Worm (Caenorhabditis elegans) whole organism, L4 larva: Measurements from ENCODE around the gene C18B2.4.

ENCODE experiments used
- F26F4.8 ChIP-seq: fragments of 200-800 bp; sonication (Bioruptor generic); conservative IDR thresholded peaks from 2 replicates; pipeline ENCODE4 v1.3.6; 2022; ENCODE audit warnings: missing genetic modification characterization, missing compliant biosample characterization
- F37D6.2 ChIP-seq: sonication (generic microtip); optimal IDR thresholded peaks from 2 replicates; lab custom pipeline; 2016; ENCODE audit warnings: mild to moderate bottlenecking, missing genetic modification characterization, missing compliant biosample characterization
- F49E8.2 ChIP-seq: sonication (generic microtip); optimal IDR thresholded peaks from 2 replicates; lab custom pipeline; 2016; ENCODE audit warnings: missing compliant biosample characterization, mild to moderate bottlenecking, missing genetic modification characterization, borderline replicate concordance
- T26A8.4 ChIP-seq: fragments of 200-800 bp; sonication (Bioruptor generic); IDR thresholded peaks from 2 replicates; pipeline ENCODE4 v1.3.6; 2022; ENCODE audit warnings: missing genetic modification characterization, missing compliant biosample characterization
- Y48G9A.11 ChIP-seq: fragments of 200-800 bp; sonication (Bioruptor generic); IDR thresholded peaks from 2 replicates; pipeline ENCODE4 v1.3.6; 2022; ENCODE audit warnings: missing genetic modification reagents, missing genetic modification characterization, missing compliant biosample characterization
- ZK546.5 ChIP-seq, 2 experiments: sonication (generic microtip); optimal IDR thresholded peaks; 2 replicates each; lab custom pipeline; 2017; ENCODE audit warnings: missing biosample characterization in 2 of 2, missing genetic modification characterization in 2 of 2
- aha-1 ChIP-seq: fragments of 150-350 bp; peaks from one replicate; lab custom pipeline; 2014; ENCODE audit warnings: missing biosample characterization, missing genetic modification characterization
- aly-2 ChIP-seq: sonication (generic microtip); optimal IDR thresholded peaks from 2 replicates; lab custom pipeline; 2018; ENCODE audit warnings: missing biosample characterization, missing genetic modification characterization
- arid-1 ChIP-seq: fragments of 200-800 bp; sonication (Bioruptor generic); conservative IDR thresholded peaks from 2 replicates; pipeline ENCODE4 v1.3.6; 2022; ENCODE audit warnings: missing genetic modification reagents, missing genetic modification characterization, missing compliant biosample characterization
- ceh-44 ChIP-seq: fragments of 200-800 bp; sonication (Bioruptor generic); IDR thresholded peaks from 2 replicates; pipeline ENCODE4 v1.3.6; 2022; ENCODE audit warnings: missing genetic modification reagents, missing genetic modification characterization, missing compliant biosample characterization
- ceh-62 ChIP-seq: sonication (generic microtip); optimal IDR thresholded peaks from 2 replicates; lab custom pipeline; 2017; ENCODE audit warnings: missing biosample characterization, missing genetic modification characterization
- daf-16 ChIP-seq, 3 experiments: sonication (generic microtip); optimal IDR thresholded peaks; 2 replicates each; lab custom pipeline; 2016 to 2017; ENCODE audit warnings: missing genetic modification characterization in 3 of 3, missing genetic modification reagents in 3 of 3, mild to moderate bottlenecking in 2 of 3, missing compliant biosample characterization in 2 of 3, missing biosample characterization in 1 of 3, moderate library complexity in 1 of 3
- dmd-8 ChIP-seq: fragments of 200-800 bp; sonication (Bioruptor generic); IDR thresholded peaks from 2 replicates; pipeline ENCODE4 v1.3.6; 2022; ENCODE audit warnings: missing genetic modification characterization, missing compliant biosample characterization
- duxl-1 ChIP-seq: sonication (generic microtip); optimal IDR thresholded peaks from 2 replicates; lab custom pipeline; 2016; ENCODE audit warnings: mild to moderate bottlenecking, missing genetic modification characterization, moderate library complexity, missing compliant biosample characterization; ENCODE audit not compliant: poor library complexity
- dve-1 ChIP-seq: sonication (generic microtip); optimal IDR thresholded peaks from 2 replicates; lab custom pipeline; 2017; ENCODE audit warnings: antibody characterized with exemption, mild to moderate bottlenecking, missing genetic modification characterization, missing compliant biosample characterization; ENCODE audit not compliant: insufficient read depth
- egl-27 ChIP-seq: sonication (generic microtip); optimal IDR thresholded peaks from 3 replicates; lab custom pipeline; 2017; ENCODE audit warnings: missing biosample characterization, missing genetic modification reagents, missing genetic modification characterization
- gei-8 ChIP-seq: fragments of 200-800 bp; sonication (Bioruptor generic); optimal IDR thresholded peaks from 2 replicates; lab custom pipeline; 2018; ENCODE audit warnings: mild to moderate bottlenecking, missing genetic modification characterization, missing compliant biosample characterization
- hlh-30 ChIP-seq: sonication (generic microtip); optimal IDR thresholded peaks from 2 replicates; lab custom pipeline; 2017; ENCODE audit warnings: antibody characterized with exemption, mild to moderate bottlenecking, missing genetic modification characterization, missing compliant biosample characterization; ENCODE audit not compliant: insufficient read depth
- lin-39 ChIP-seq: fragments of 150-350 bp; optimal IDR thresholded peaks from 2 replicates; lab custom pipeline; 2014; ENCODE audit warnings: missing biosample characterization, missing genetic modification reagents, missing genetic modification characterization
- lir-3 ChIP-seq: sonication (generic microtip); optimal IDR thresholded peaks from 2 replicates; lab custom pipeline; 2016; ENCODE audit warnings: mild to moderate bottlenecking, missing genetic modification characterization, missing compliant biosample characterization
- lsy-2 ChIP-seq, 2 experiments: fragments of 150-350 bp in 1 of 2; sonication (generic microtip) in 1 of 2; optimal IDR thresholded peaks; 2 replicates each; lab custom pipeline; 2014 to 2017; ENCODE audit warnings: missing biosample characterization in 2 of 2, missing genetic modification characterization in 2 of 2
- madf-5 ChIP-seq, 2 experiments: fragments of 200-800 bp; sonication (Bioruptor generic); IDR thresholded peaks; 2 replicates each; pipeline ENCODE4 v1.3.6; 2022; ENCODE audit warnings: missing compliant biosample characterization in 2 of 2, missing genetic modification characterization in 2 of 2
- mdl-1 ChIP-seq, 2 experiments: fragments of 150-350 bp in 1 of 2; sonication (generic microtip) in 1 of 2; optimal IDR thresholded peaks; 2 replicates each; lab custom pipeline; 2014 to 2017; ENCODE audit warnings: missing biosample characterization in 2 of 2, missing genetic modification characterization in 2 of 2
- mdt-29 ChIP-seq: fragments of 200-800 bp; sonication (Bioruptor generic); IDR thresholded peaks from 2 replicates; pipeline ENCODE4 v1.3.6; 2022; ENCODE audit warnings: missing genetic modification reagents, missing genetic modification characterization, missing compliant biosample characterization
- mes-2 ChIP-seq: sonication (generic microtip); optimal IDR thresholded peaks from 2 replicates; lab custom pipeline; 2016; ENCODE audit warnings: missing genotype, mild to moderate bottlenecking, missing genetic modification characterization, missing compliant biosample characterization; ENCODE audit not compliant: poor library complexity, severe bottlenecking
- mxl-2 ChIP-seq: fragments of 200-800 bp; sonication (Bioruptor generic); conservative IDR thresholded peaks from 2 replicates; pipeline ENCODE4 v1.3.6; 2022; ENCODE audit warnings: missing genetic modification reagents, missing genetic modification characterization, missing compliant biosample characterization
- nhr-10 ChIP-seq: fragments of 150-350 bp; optimal IDR thresholded peaks from 2 replicates; lab custom pipeline; 2014; ENCODE audit warnings: missing biosample characterization, missing genetic modification characterization
- nhr-28 ChIP-seq: fragments of 150-350 bp; optimal IDR thresholded peaks from 2 replicates; lab custom pipeline; 2014; ENCODE audit warnings: missing biosample characterization, missing genetic modification characterization
- nhr-41 ChIP-seq: fragments of 200-800 bp; sonication (Bioruptor generic); IDR thresholded peaks from 2 replicates; pipeline ENCODE4 v1.3.6; 2022; ENCODE audit warnings: missing genetic modification reagents, missing genetic modification characterization, missing compliant biosample characterization
- nhr-6 ChIP-seq: fragments of 150-350 bp; optimal IDR thresholded peaks from 2 replicates; lab custom pipeline; 2014; ENCODE audit warnings: missing biosample characterization, missing genetic modification characterization
- nhr-76 ChIP-seq: fragments of 150-350 bp; optimal IDR thresholded peaks from 2 replicates; lab custom pipeline; 2014; ENCODE audit warnings: missing biosample characterization, missing genetic modification characterization
- php-3 ChIP-seq: fragments of 200-800 bp; sonication (Bioruptor generic); IDR thresholded peaks from 2 replicates; pipeline ENCODE4 v1.3.6; 2022; ENCODE audit warnings: missing genetic modification reagents, missing genetic modification characterization, missing compliant biosample characterization
- saeg-2 ChIP-seq: fragments of 200-800 bp; sonication (Bioruptor generic); IDR thresholded peaks from 2 replicates; pipeline ENCODE4 v1.3.6; 2022; ENCODE audit warnings: missing genetic modification reagents, missing genetic modification characterization, missing compliant biosample characterization
- sdz-12 ChIP-seq: fragments of 200-800 bp; sonication (Bioruptor generic); optimal IDR thresholded peaks from 2 replicates; lab custom pipeline; 2018; ENCODE audit warnings: mild to moderate bottlenecking, missing genetic modification characterization, missing compliant biosample characterization
- snpc-4 ChIP-seq: fragments of 150-350 bp; optimal IDR thresholded peaks from 2 replicates; lab custom pipeline; 2014; ENCODE audit warnings: missing biosample characterization, missing genetic modification characterization
- spr-1 ChIP-seq: sonication (generic microtip); optimal IDR thresholded peaks from 2 replicates; lab custom pipeline; 2016; ENCODE audit warnings: mild to moderate bottlenecking, missing genetic modification characterization, missing compliant biosample characterization
- spr-3 ChIP-seq: fragments of 200-800 bp; sonication (Bioruptor generic); optimal IDR thresholded peaks from 2 replicates; lab custom pipeline; 2018; ENCODE audit warnings: mild to moderate bottlenecking, missing genetic modification characterization, missing compliant biosample characterization
- unc-62 ChIP-seq, 3 experiments: fragments of 150-350 bp in 1 of 3; sonication (generic microtip); optimal IDR thresholded peaks in 2 of 3; peaks in 1 of 3; 1 replicate in 1 of 3; 2 replicates in 2 of 3; lab custom pipeline; 2014 to 2017; ENCODE audit warnings: missing biosample characterization in 3 of 3, missing genetic modification characterization in 3 of 3, missing genetic modification reagents in 3 of 3, missing genotype in 1 of 3
- vab-7 ChIP-seq: fragments of 200-800 bp; sonication (Bioruptor generic); IDR thresholded peaks from 2 replicates; pipeline ENCODE4 v1.3.6; 2022; ENCODE audit warnings: missing genetic modification reagents, missing genetic modification characterization, missing compliant biosample characterization
- zag-1 ChIP-seq: fragments of 150-350 bp; optimal IDR thresholded peaks from 2 replicates; lab custom pipeline; 2014; ENCODE audit warnings: missing biosample characterization, missing genetic modification characterization
- zip-2 ChIP-seq: fragments of 150-350 bp; optimal IDR thresholded peaks from 2 replicates; lab custom pipeline; 2014; ENCODE audit warnings: missing biosample characterization, missing genetic modification characterization
- ztf-11 ChIP-seq: fragments of 150-350 bp; optimal IDR thresholded peaks from 2 replicates; lab custom pipeline; 2014; ENCODE audit warnings: missing biosample characterization, missing genetic modification characterization

C18B2.4 gene

DNA sequence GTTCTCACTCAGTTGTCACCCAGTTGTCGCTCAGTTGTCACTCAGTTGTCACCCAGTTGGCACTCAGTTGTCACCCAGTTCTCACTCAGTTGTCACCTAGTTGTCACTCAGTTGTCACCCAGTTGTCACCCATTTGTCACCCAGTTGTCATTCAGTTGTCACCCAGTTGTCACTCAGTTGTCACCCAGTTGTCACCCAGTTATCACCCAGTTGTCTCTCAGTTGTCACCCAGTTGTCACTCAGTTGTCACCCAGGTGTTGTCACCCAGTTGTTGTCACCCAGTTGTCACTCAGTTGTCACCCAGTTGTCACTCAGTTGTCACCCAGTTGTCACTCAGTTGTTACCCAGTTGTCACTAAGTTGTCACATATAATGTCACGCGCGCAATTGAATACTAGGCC is 26.0 kb upstream of the C18B2.4 start (continued):
- no peak for TF ChIP-seq lsy-2 (tag; optimal IDR thresholded peaks at IDR 0.05; lab: Kevin White, UChicago)
- peak in 1 of 2 experiments; percentile 56; a peak in 1 of 4 replicates for TF ChIP-seq madf-5 (GFP tag; IDR thresholded peaks at IDR 0.05; lab: Robert Waterston, UW)
- 0 out of 2 replicates have a peak, but pooled peaks have one; percentile 37 for TF ChIP-seq saeg-2
- TF ChIP-seq nhr-76 (tag; lab: Kevin White, UChicago), result no peak
- TF ChIP-seq T26A8.4 (GFP tag; lab: Robert Waterston, UW), result no peak
- TF ChIP-seq dmd-8, result 0 out of 2 replicates have a peak, but pooled peaks have one; percentile 20
- TF ChIP-seq zag-1 (tag; lab: Kevin White, UChicago), result no peak
- no peak for TF ChIP-seq nhr-28 (tag; lab: Kevin White, UChicago)
- TF ChIP-seq mxl-2 (GFP tag; lab: Robert Waterston, UW), result no peak
- no peak for TF ChIP-seq spr-3
- TF ChIP-seq ceh-62 (tag; lab: Kevin White, UChicago), result no peak
- peak; percentile 56 for TF ChIP-seq Y48G9A.11 (GFP tag; lab: Robert Waterston, UW)
- TF ChIP-seq dve-1, result no peak
- no peak for TF ChIP-seq sdz-12 (GFP tag; lab: Kevin White, UChicago)
- 0 out of 2 replicates have a peak, but pooled peaks have one; percentile 3 for TF ChIP-seq arid-1 (GFP tag; lab: Robert Waterston, UW)
- no peak for TF ChIP-seq zip-2 (tag; lab: Kevin White, UChicago)
- peak; percentile 7; the same call in 1 of the 2 replicates for TF ChIP-seq ceh-44 (GFP tag; lab: Robert Waterston, UW)
- no peak for TF ChIP-seq aly-2 (tag; lab: Kevin White, UChicago)
- TF ChIP-seq lir-3 (tag; lab: Kevin White, UChicago), result no peak
- no peak for TF ChIP-seq spr-1 (tag; lab: Kevin White, UChicago)
- no peak for TF ChIP-seq egl-27 (tag; lab: Kevin White, UChicago)
- no peak for TF ChIP-seq mes-2 (tag; lab: Kevin White, UChicago)
- TF ChIP-seq ztf-11 (tag; lab: Kevin White, UChicago), result no peak
- peak; percentile 53; the same call in 1 of the 2 replicates for TF ChIP-seq nhr-41 (GFP tag; lab: Robert Waterston, UW)
- no peak for TF ChIP-seq php-3 (GFP tag; lab: Robert Waterston, UW)
- TF ChIP-seq vab-7 (GFP tag; lab: Robert Waterston, UW), result peak; percentile 49
- no peak for TF ChIP-seq unc-62 (GFP tag; optimal IDR thresholded peaks at IDR 0.05 in 1 of 2; lab: Kevin White, UChicago)
- no peak for TF ChIP-seq unc-62 (tag; optimal IDR thresholded peaks at IDR 0.05; lab: Kevin White, UChicago)
- TF ChIP-seq daf-16 (GFP tag; optimal IDR thresholded peaks at IDR 0.05; lab: Kevin White, UChicago), result no peak
- no peak for TF ChIP-seq daf-16 (tag; optimal IDR thresholded peaks at IDR 0.05; lab: Kevin White, UChicago)
- no peak for TF ChIP-seq nhr-6 (tag; lab: Kevin White, UChicago)
- TF ChIP-seq hlh-30, result no peak
- no peak for TF ChIP-seq ZK546.5 (tag; optimal IDR thresholded peaks at IDR 0.05; lab: Kevin White, UChicago)
- TF ChIP-seq duxl-1, result no peak
- TF ChIP-seq, all 104 proteins: peak for 15

DNA sequence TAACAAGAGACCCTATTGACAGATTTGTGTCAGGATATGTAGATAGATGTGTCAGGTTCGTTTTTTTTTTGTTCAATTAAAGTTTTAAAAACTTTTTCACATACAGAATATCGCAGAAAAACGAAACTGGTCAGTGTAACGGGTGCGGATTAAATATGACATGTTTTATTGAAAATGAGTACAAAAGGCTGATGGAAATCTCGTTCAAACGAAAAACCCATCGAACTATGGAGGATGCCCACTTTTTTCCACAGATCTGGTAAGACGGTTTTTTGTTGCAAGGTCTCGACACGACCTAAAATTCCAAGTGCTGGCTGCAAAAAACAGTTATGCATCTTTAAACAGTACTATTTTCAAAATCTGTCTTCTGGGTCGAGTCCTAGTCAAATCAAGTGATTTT is 24.5 kb upstream of the C18B2.4 start:
- TF ChIP-seq unc-62 (GFP tag; optimal IDR thresholded peaks at IDR 0.05 in 1 of 2; lab: Kevin White, UChicago) (peak in 1 of 2 experiments; percentile 93), unc-62 (tag; optimal IDR thresholded peaks at IDR 0.05; lab: Kevin White, UChicago) (no peak), aha-1 (tag; lab: Kevin White, UChicago) (peak; percentile 58), gei-8 (GFP tag; lab: Kevin White, UChicago) (no peak)

DNA sequence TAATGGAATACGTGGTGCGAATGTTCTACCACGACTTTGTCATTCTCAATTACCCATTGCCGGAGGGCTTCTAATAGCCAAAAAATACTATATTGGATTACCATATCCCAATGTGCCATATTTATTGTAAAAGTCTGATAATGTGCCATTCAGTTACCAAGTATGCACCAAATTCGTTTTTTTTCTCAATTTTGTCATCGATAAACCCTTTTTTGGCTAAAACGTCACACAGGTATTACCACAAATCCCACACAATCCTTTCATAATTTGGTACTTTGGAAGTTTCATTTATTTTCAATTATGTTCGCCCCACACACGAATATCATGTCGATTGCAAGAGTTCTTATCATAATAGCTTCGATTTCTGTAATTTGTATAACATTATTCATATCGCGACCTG is 22.5 kb upstream of the C18B2.4 start, which contains the start of gene vep-2:
vep-2 (plus strand) TSS at position 301 of the 400 bp plus-strand sequence.
- TF ChIP-seq arid-1 (GFP tag; lab: Robert Waterston, UW) (no peak), F37D6.2 (tag; lab: Kevin White, UChicago) (no peak), spr-3 (no peak), F26F4.8 (GFP tag; lab: Robert Waterston, UW) (no peak), F49E8.2 (tag; lab: Kevin White, UChicago) (no peak), nhr-10 (tag; lab: Kevin White, UChicago) (no peak), snpc-4 (no peak), lin-39 (tag; lab: Kevin White, UChicago) (no peak), dve-1 (no peak), mdl-1 (tag; optimal IDR thresholded peaks at IDR 0.05; lab: Kevin White, UChicago) (no peak), mdt-29 (GFP tag; lab: Robert Waterston, UW) (no peak)
